In the genomic region with DNA sequence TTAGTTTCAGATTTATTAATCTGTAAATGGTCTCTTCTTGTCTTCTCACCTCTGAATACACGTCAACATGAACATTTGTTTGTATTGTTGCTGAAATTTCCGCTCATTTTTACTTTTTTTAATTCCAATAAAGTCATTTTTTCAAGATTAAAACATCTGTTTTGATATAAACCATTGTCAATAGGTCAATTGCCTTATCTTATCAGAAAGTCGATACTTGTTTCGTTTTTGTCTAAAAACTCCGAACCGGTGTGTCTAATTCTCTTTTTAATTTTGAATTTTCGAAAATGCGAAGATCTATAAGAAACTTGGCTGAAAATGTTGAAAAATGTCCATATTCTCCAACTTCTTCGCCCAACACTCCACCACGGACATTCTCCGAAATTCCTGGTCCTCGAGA, we compare ENCODE assay signal across 5 worm cellular contexts.
TF ChIP-seq lines count a peak whose summit lies in the region.

cyp-44A1 (plus strand) TSS at position 285 of the 400 bp plus-strand sequence.

TF ChIP-seq in whole organism, L1 larva, 84 proteins besides CTCF, POLR2A, EP300 and RAD21:
- TF ChIP-seq ztf-4 (tag; optimal IDR thresholded peaks at IDR 0.05; lab: Kevin White, UChicago) (no peak), unc-30 (tag; optimal IDR thresholded peaks at IDR 0.05; lab: Kevin White, UChicago) (no peak), nhr-77 (tag; optimal IDR thresholded peaks at IDR 0.05; lab: Kevin White, UChicago) (no peak), fkh-4 (tag; optimal IDR thresholded peaks at IDR 0.05; lab: Kevin White, UChicago; ENCODE audit: borderline replicate concordance) (no peak), blmp-1 (tag; optimal IDR thresholded peaks at IDR 0.05; lab: Kevin White, UChicago) (no peak), skn-1 (tag; optimal IDR thresholded peaks at IDR 0.05; lab: Kevin White, UChicago) (no peak), elt-2 (tag; optimal IDR thresholded peaks at IDR 0.05; lab: Kevin White, UChicago) (peak; percentile 40)

TF ChIP-seq in whole organism, L2 larva, 48 proteins besides CTCF, POLR2A, EP300 and RAD21:
- TF ChIP-seq crh-2 (tag; optimal IDR thresholded peaks at IDR 0.05; lab: Kevin White, UChicago) (no peak), fos-1 (tag; optimal IDR thresholded peaks at IDR 0.05; lab: Kevin White, UChicago) (peak; percentile 2)

TF ChIP-seq in whole organism, L3 larva, 47 proteins besides CTCF, POLR2A, EP300 and RAD21:
- TF ChIP-seq nhr-77 (tag; optimal IDR thresholded peaks at IDR 0.05; lab: Kevin White, UChicago) (no peak), hmg-11 (tag; optimal IDR thresholded peaks at IDR 0.05; lab: Kevin White, UChicago) (no peak), aly-2 (tag; optimal IDR thresholded peaks at IDR 0.05; lab: Kevin White, UChicago) (no peak), elt-2 (tag; optimal IDR thresholded peaks at IDR 0.05; lab: Kevin White, UChicago) (peak; percentile 67)

TF ChIP-seq in whole organism, L4 larva, 104 proteins besides CTCF, POLR2A, EP300 and RAD21:
- TF ChIP-seq hif-1 (tag; optimal IDR thresholded peaks at IDR 0.05; lab: Kevin White, UChicago) (no peak), daf-8 (GFP tag; IDR thresholded peaks at IDR 0.05; lab: Robert Waterston, UW) (no peak), daf-16 (GFP tag; optimal IDR thresholded peaks at IDR 0.05; lab: Kevin White, UChicago) (no peak), daf-16 (tag; optimal IDR thresholded peaks at IDR 0.05; lab: Kevin White, UChicago) (peak; percentile 78), mes-2 (tag; optimal IDR thresholded peaks at IDR 0.05; lab: Kevin White, UChicago; ENCODE audit: poor library complexity, severe bottlenecking) (no peak), nhr-6 (tag; optimal IDR thresholded peaks at IDR 0.05; lab: Kevin White, UChicago) (no peak), ces-1 (GFP tag; optimal IDR thresholded peaks at IDR 0.05; lab: Kevin White, UChicago) (no peak), mep-1 (tag; optimal IDR thresholded peaks at IDR 0.05; lab: Kevin White, UChicago) (no peak), madf-5 (GFP tag; IDR thresholded peaks at IDR 0.05; lab: Robert Waterston, UW) (no peak), pqm-1 (tag; optimal IDR thresholded peaks at IDR 0.05; lab: Kevin White, UChicago) (peak; percentile 3), Y105C5A.15 (GFP tag; IDR thresholded peaks at IDR 0.05; lab: Robert Waterston, UW) (no peak)

TF ChIP-seq in whole organism, late embryonic, 69 proteins besides CTCF, POLR2A, EP300 and RAD21:
- TF ChIP-seq elt-2 (tag; optimal IDR thresholded peaks at IDR 0.05; lab: Kevin White, UChicago) (peak; percentile 74), rnt-1 (tag; optimal IDR thresholded peaks at IDR 0.05; lab: Kevin White, UChicago) (no peak)

Comparison
In these comparisons a context has a peak if more than half of its experiments do, and no peak if none do; other contexts are left out.
1. Of the 29 proteins assayed by ChIP-seq in both whole organism, L4 larva and whole organism, L1 larva: peak only in whole organism, L4 larva: pqm-1; only in whole organism, L1 larva: none; in both: none; in neither: 28.